Worm (Caenorhabditis elegans) whole organism, L1 larva: ENCODE data around the gene Y6D1A.1.

Experiments
- Y116A8C.19 ChIP-seq: sonication (generic microtip); optimal IDR thresholded peaks from 2 replicates; lab custom pipeline; 2016; ENCODE audit warnings: missing compliant biosample characterization, missing genetic modification characterization, borderline replicate concordance
- fos-1 ChIP-seq: fragments of 150-350 bp; optimal IDR thresholded peaks from 2 replicates; lab custom pipeline; 2014; ENCODE audit warnings: missing biosample characterization, missing genetic modification characterization
- lsy-2 ChIP-seq, 2 experiments: fragments of 150-350 bp; optimal IDR thresholded peaks; 2 replicates each; lab custom pipeline; 2014; ENCODE audit warnings: missing biosample characterization in 2 of 2, missing genetic modification characterization in 2 of 2
- skn-1 ChIP-seq: fragments of 150-350 bp; optimal IDR thresholded peaks from 2 replicates; lab custom pipeline; 2014; ENCODE audit warnings: missing biosample characterization, missing genetic modification characterization
- tbx-2 ChIP-seq: sonication (generic microtip); optimal IDR thresholded peaks from 2 replicates; lab custom pipeline; 2016; ENCODE audit warnings: missing genetic modification characterization, missing compliant biosample characterization
- unc-98 ChIP-seq: fragments of 200-800 bp; sonication (Bioruptor generic); IDR thresholded peaks from 2 replicates; pipeline ENCODE4 v1.3.6; 2022; ENCODE audit warnings: missing genetic modification characterization, missing compliant biosample characterization
- xbp-1 ChIP-seq: sonication (generic microtip); optimal IDR thresholded peaks from 2 replicates; lab custom pipeline; 2016; ENCODE audit warnings: missing genetic modification characterization, missing compliant biosample characterization
- zip-4 ChIP-seq: fragments of 200-800 bp; sonication (Bioruptor generic); optimal IDR thresholded peaks from 2 replicates; lab custom pipeline; 2018; ENCODE audit warnings: mild to moderate bottlenecking, missing genetic modification characterization, moderate library complexity, missing compliant biosample characterization

ce11 chrII:11859833-11860232 is 36.4 kb upstream of the Y6D1A.1 start:
- TF ChIP-seq lsy-2 (tag; optimal IDR thresholded peaks at IDR 0.05; lab: Kevin White, UChicago) (no peak), tbx-2 (tag; lab: Kevin White, UChicago) (no peak), skn-1 (tag; lab: Kevin White, UChicago) (no peak), unc-98 (GFP tag; lab: Robert Waterston, UW) (no peak), zip-4 (GFP tag; lab: Kevin White, UChicago) (no peak), Y116A8C.19 (tag; lab: Kevin White, UChicago) (no peak), xbp-1 (tag; lab: Kevin White, UChicago) (no peak), fos-1 (tag; lab: Kevin White, UChicago) (no peak)
